Fruit fly (Drosophila melanogaster) whole organism, embryonic: ENCODE results near the gene CG42591.

Experiments used
- Atf-2 ChIP-seq: fragments of 200-800 bp; sonication (Bioruptor generic); optimal IDR thresholded peaks from 2 replicates; lab custom pipeline; 2016; ENCODE audit warnings: missing biosample characterization, missing genetic modification characterization
- Blimp-1 ChIP-seq: fragments of 200-800 bp; sonication (Bioruptor generic); optimal IDR thresholded peaks from 3 replicates; lab custom pipeline; 2018; ENCODE audit warnings: missing biosample characterization, missing genetic modification characterization, mild to moderate bottlenecking, moderate library complexity, missing genetic modification reagents
- CG12769 ChIP-seq: fragments of 200-800 bp; sonication (Bioruptor generic); optimal IDR thresholded peaks from 2 replicates; lab custom pipeline; 2019; ENCODE audit warnings: missing biosample characterization, mild to moderate bottlenecking, missing genetic modification characterization, moderate library complexity
- CG13287 ChIP-seq: fragments of 200-800 bp; sonication (Bioruptor generic); IDR thresholded peaks from 2 replicates; pipeline ENCODE4 v1.3.6; 2022; ENCODE audit warnings: missing biosample characterization, missing genetic modification characterization; ENCODE audit not compliant: partially characterized antibody
- CG14860 ChIP-seq: fragments of 200-800 bp; sonication (Bioruptor generic); IDR thresholded peaks from 3 replicates; pipeline ENCODE4 v1.3.6; 2022; ENCODE audit warnings: missing biosample characterization, missing genetic modification characterization; ENCODE audit not compliant: partially characterized antibody
- CG14965 ChIP-seq: fragments of 200-800 bp; sonication (Bioruptor generic); optimal IDR thresholded peaks from 2 replicates; lab custom pipeline; 2016; ENCODE audit warnings: missing biosample characterization, missing genetic modification characterization, borderline replicate concordance
- CG16779 ChIP-seq: fragments of 200-800 bp; sonication (Bioruptor generic); IDR thresholded peaks from 2 replicates; pipeline ENCODE4 v1.3.6; 2022; ENCODE audit warnings: missing biosample characterization, missing genetic modification characterization
- CG17359 ChIP-seq: fragments of 200-800 bp; sonication (Bioruptor generic); optimal IDR thresholded peaks from 3 replicates; lab custom pipeline; 2018; ENCODE audit warnings: missing biosample characterization, mild to moderate bottlenecking, missing genetic modification characterization, moderate library complexity
- CG3065 ChIP-seq: fragments of 200-800 bp; sonication (Bioruptor generic); optimal IDR thresholded peaks from 2 replicates; lab custom pipeline; 2016; ENCODE audit warnings: missing biosample characterization, missing genetic modification characterization
- CG3163 ChIP-seq: fragments of 200-800 bp; sonication (Bioruptor generic); optimal IDR thresholded peaks from 3 replicates; lab custom pipeline; 2016; ENCODE audit warnings: missing biosample characterization, missing genetic modification characterization
- CG3281 ChIP-seq: fragments of 200-800 bp; sonication (Bioruptor generic); optimal IDR thresholded peaks from 3 replicates; lab custom pipeline; 2017; ENCODE audit warnings: missing biosample characterization, mild to moderate bottlenecking, missing genetic modification characterization
- CG4404 ChIP-seq: fragments of 200-800 bp; sonication (Bioruptor generic); IDR thresholded peaks from 2 replicates; pipeline ENCODE4 v1.3.6; 2022; ENCODE audit warnings: missing biosample characterization, missing genetic modification characterization
- CG4617 ChIP-seq: fragments of 200-800 bp; sonication (Bioruptor generic); optimal IDR thresholded peaks from 3 replicates; lab custom pipeline; 2016; ENCODE audit warnings: missing biosample characterization, missing genetic modification characterization, borderline replicate concordance
- CG6791 ChIP-seq: fragments of 200-800 bp; sonication (Bioruptor generic); IDR thresholded peaks from 3 replicates; pipeline ENCODE4 v1.3.6; 2022; ENCODE audit warnings: missing biosample characterization, missing genetic modification characterization; ENCODE audit not compliant: partially characterized antibody
- CG7556 ChIP-seq: fragments of 200-800 bp; sonication (Bioruptor generic); optimal IDR thresholded peaks from 2 replicates; lab custom pipeline; 2017; ENCODE audit warnings: missing biosample characterization, mild to moderate bottlenecking, missing genetic modification characterization
- CG9817 ChIP-seq: fragments of 200-800 bp; sonication (Bioruptor generic); optimal IDR thresholded peaks from 2 replicates; lab custom pipeline; 2018; ENCODE audit warnings: missing biosample characterization, mild to moderate bottlenecking, missing genetic modification characterization, moderate library complexity
- Chrac-16 ChIP-seq: fragments of 200-800 bp; sonication (Bioruptor generic); optimal IDR thresholded peaks from 3 replicates; lab custom pipeline; 2016; ENCODE audit warnings: missing biosample characterization, missing genetic modification characterization
- CkIIα-i1 ChIP-seq: fragments of 200-800 bp; sonication (Bioruptor generic); IDR thresholded peaks from 2 replicates; pipeline ENCODE4 v1.3.6; 2022; ENCODE audit warnings: missing biosample characterization, missing genetic modification characterization
- D19B ChIP-seq: fragments of 200-800 bp; sonication (Bioruptor generic); optimal IDR thresholded peaks from 2 replicates; lab custom pipeline; 2017; ENCODE audit warnings: missing biosample characterization, mild to moderate bottlenecking, missing genetic modification characterization
- Dek ChIP-seq: fragments of 200-800 bp; sonication (Bioruptor generic); optimal IDR thresholded peaks from 3 replicates; lab custom pipeline; 2019; ENCODE audit warnings: missing biosample characterization, mild to moderate bottlenecking, missing genetic modification characterization, moderate library complexity
- E2f2 ChIP-seq: fragments of 200-800 bp; sonication (Bioruptor generic); IDR thresholded peaks from 2 replicates; pipeline ENCODE4 v1.3.6; 2022; ENCODE audit warnings: missing biosample characterization, missing genetic modification characterization
- HHEX ChIP-seq: fragments of 200-800 bp; sonication (Bioruptor generic); optimal IDR thresholded peaks from 3 replicates; lab custom pipeline; 2017; ENCODE audit warnings: missing biosample characterization, mild to moderate bottlenecking, missing genetic modification characterization, missing genetic modification reagents
- Hr39 ChIP-seq: fragments of >200 bp; optimal IDR thresholded peaks from 2 replicates; lab custom pipeline; 2017
- Oli ChIP-seq: fragments of 200-800 bp; sonication (Bioruptor generic); optimal IDR thresholded peaks from 2 replicates; lab custom pipeline; 2018; ENCODE audit warnings: missing biosample characterization, mild to moderate bottlenecking, missing genetic modification characterization, moderate library complexity
- Ssrp ChIP-seq: fragments of 200-800 bp; sonication (Bioruptor generic); optimal IDR thresholded peaks from 2 replicates; lab custom pipeline; 2018; ENCODE audit warnings: missing biosample characterization, mild to moderate bottlenecking, missing genetic modification characterization, moderate library complexity
- Taf1 ChIP-seq: fragments of 200-800 bp; sonication (Bioruptor generic); IDR thresholded peaks from 2 replicates; pipeline ENCODE4 v1.3.6; 2022; ENCODE audit warnings: missing biosample characterization, missing genetic modification characterization
- abd-A ChIP-seq: fragments of 200-800 bp; sonication (Bioruptor generic); optimal IDR thresholded peaks from 3 replicates; lab custom pipeline; 2019; ENCODE audit warnings: missing biosample characterization, mild to moderate bottlenecking, missing genetic modification characterization, moderate library complexity
- bigmax ChIP-seq: fragments of 200-800 bp; sonication (Bioruptor generic); optimal IDR thresholded peaks from 2 replicates; lab custom pipeline; 2018; ENCODE audit warnings: missing biosample characterization, mild to moderate bottlenecking, missing genetic modification characterization
- ci ChIP-seq: fragments of 200-800 bp; sonication (Bioruptor generic); IDR thresholded peaks from 3 replicates; pipeline ENCODE4 v1.3.6; 2022; ENCODE audit warnings: missing biosample characterization, missing genetic modification characterization
- esg ChIP-seq: fragments of 200-800 bp; sonication (Bioruptor generic); conservative IDR thresholded peaks from 2 replicates; pipeline ENCODE4 v1.3.6; 2022; ENCODE audit warnings: missing biosample characterization, missing genetic modification characterization
- fd3F ChIP-seq: fragments of 200-800 bp; sonication (Bioruptor generic); optimal IDR thresholded peaks from 2 replicates; lab custom pipeline; 2018; ENCODE audit warnings: missing biosample characterization, mild to moderate bottlenecking, missing genetic modification characterization, moderate library complexity
- ham ChIP-seq: fragments of 200-800 bp; sonication (Bioruptor generic); IDR thresholded peaks from 2 replicates; pipeline ENCODE4 v1.3.6; 2022; ENCODE audit warnings: missing biosample characterization, missing genetic modification characterization
- jigr1 ChIP-seq: fragments of 200-800 bp; sonication (Bioruptor generic); IDR thresholded peaks from 3 replicates; pipeline ENCODE4 v1.3.6; 2022; ENCODE audit warnings: missing biosample characterization, missing genetic modification characterization
- lab ChIP-seq: fragments of 200-800 bp; sonication (Bioruptor generic); optimal IDR thresholded peaks from 3 replicates; lab custom pipeline; 2017; ENCODE audit warnings: missing biosample characterization, missing genetic modification characterization, mild to moderate bottlenecking, moderate library complexity, missing genetic modification reagents
- mam ChIP-seq: fragments of 200-800 bp; sonication (Bioruptor generic); optimal IDR thresholded peaks from 3 replicates; lab custom pipeline; 2016; ENCODE audit warnings: missing biosample characterization, missing genetic modification characterization
- pan ChIP-seq, 4 experiments: fragments of >200 bp in 3 of 4; fragments of 200-800 bp in 1 of 4; sonication (Bioruptor generic) in 1 of 4; optimal IDR thresholded peaks in 3 of 4; IDR thresholded peaks in 1 of 4; 2 replicates each; pipeline versions ENCODE4 v1.3.6 to Lab custom; 2017 to 2022; ENCODE audit warnings: missing biosample characterization in 2 of 4, missing genetic modification characterization in 2 of 4, mixed read lengths in 1 of 4
- pita ChIP-seq: fragments of 200-800 bp; sonication (Bioruptor generic); optimal IDR thresholded peaks from 2 replicates; lab custom pipeline; 2017; ENCODE audit warnings: missing biosample characterization, mild to moderate bottlenecking, missing genetic modification characterization
- sens-2 ChIP-seq: fragments of 200-800 bp; sonication (Bioruptor generic); IDR thresholded peaks from 2 replicates; pipeline ENCODE4 v1.3.6; 2022; ENCODE audit warnings: missing biosample characterization, missing genetic modification characterization
- slbo ChIP-seq: fragments of 200-800 bp; sonication (Bioruptor generic); IDR thresholded peaks from 2 replicates; pipeline ENCODE4 v1.3.6; 2022; ENCODE audit warnings: missing biosample characterization, missing genetic modification characterization
- trem ChIP-seq: fragments of 200-800 bp; optimal IDR thresholded peaks from 3 replicates; lab custom pipeline; 2019; ENCODE audit warnings: missing biosample characterization, mild to moderate bottlenecking, missing genetic modification characterization, moderate library complexity
- unc-4 ChIP-seq: fragments of 200-800 bp; sonication (Bioruptor generic); IDR thresholded peaks from 2 replicates; pipeline ENCODE4 v1.3.6; 2022; ENCODE audit warnings: missing biosample characterization, missing genetic modification characterization; ENCODE audit not compliant: partially characterized antibody
- zen2 ChIP-seq: fragments of 200-800 bp; sonication (Bioruptor generic); IDR thresholded peaks from 3 replicates; pipeline ENCODE4 v1.3.6; 2022; ENCODE audit warnings: missing biosample characterization, missing genetic modification characterization; ENCODE audit not compliant: partially characterized antibody
- zfh1 ChIP-seq: fragments of 200-800 bp; sonication (Bioruptor generic); IDR thresholded peaks from 3 replicates; pipeline ENCODE4 v1.3.6; 2022; ENCODE audit warnings: missing biosample characterization, missing genetic modification characterization

The CG42591 gene

DNA sequence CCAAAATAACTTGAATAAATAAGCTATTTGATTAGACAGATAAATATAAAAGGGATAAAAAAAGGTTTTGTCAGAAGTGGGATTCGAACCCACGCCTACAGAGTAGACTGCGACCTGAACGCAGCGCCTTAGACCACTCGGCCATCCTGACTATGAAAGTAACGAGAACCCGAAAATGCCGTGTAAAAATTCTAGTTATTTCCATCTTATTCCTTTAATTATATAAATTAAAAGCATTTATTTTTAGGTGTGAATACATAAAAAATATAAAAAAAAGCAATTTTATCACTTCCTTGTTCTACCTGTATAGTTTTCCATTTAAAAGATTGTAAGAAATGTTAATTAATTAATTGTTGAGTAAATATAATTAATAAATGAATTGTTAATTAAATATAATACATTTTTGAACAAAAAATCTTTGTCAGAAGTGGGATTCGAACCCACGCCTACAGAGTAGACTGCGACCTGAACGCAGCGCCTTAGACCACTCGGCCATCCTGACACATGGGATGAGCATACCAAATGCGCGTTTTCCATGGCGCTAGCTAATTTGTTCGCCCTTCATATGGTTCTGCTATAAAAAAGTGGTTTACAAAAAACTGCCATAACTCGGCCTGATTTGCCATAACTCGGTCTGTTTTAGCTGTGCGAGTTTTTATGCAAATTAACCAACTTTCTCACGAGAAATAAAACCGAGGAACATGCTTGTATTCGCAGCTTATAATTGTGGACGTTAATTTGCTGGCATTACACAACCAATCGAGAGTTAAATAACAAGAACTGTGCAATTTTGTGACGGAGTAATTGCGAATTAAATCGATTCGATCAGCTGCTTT is 4.0 kb downstream of the CG42591 start (continued):
- TF ChIP-seq jigr1 (GFP tag; lab: Robert Waterston, UW) (no peak), ci (GFP tag; lab: Robert Waterston, UW) (no peak), CG14965 (GFP tag; lab: Kevin White, UChicago) (no peak), lab (GFP tag; lab: Kevin White, UChicago) (no peak), ham (GFP tag; lab: Robert Waterston, UW) (no peak), E2f2 (GFP tag; lab: Robert Waterston, UW) (no peak), HHEX (GFP tag; lab: Kevin White, UChicago) (no peak), CG14860 (GFP tag; lab: Robert Waterston, UW) (peak; percentile 89), CG3163 (GFP tag; lab: Kevin White, UChicago) (no peak)
- TF ChIP-seq, all 482 proteins: peak for 84

DNA sequence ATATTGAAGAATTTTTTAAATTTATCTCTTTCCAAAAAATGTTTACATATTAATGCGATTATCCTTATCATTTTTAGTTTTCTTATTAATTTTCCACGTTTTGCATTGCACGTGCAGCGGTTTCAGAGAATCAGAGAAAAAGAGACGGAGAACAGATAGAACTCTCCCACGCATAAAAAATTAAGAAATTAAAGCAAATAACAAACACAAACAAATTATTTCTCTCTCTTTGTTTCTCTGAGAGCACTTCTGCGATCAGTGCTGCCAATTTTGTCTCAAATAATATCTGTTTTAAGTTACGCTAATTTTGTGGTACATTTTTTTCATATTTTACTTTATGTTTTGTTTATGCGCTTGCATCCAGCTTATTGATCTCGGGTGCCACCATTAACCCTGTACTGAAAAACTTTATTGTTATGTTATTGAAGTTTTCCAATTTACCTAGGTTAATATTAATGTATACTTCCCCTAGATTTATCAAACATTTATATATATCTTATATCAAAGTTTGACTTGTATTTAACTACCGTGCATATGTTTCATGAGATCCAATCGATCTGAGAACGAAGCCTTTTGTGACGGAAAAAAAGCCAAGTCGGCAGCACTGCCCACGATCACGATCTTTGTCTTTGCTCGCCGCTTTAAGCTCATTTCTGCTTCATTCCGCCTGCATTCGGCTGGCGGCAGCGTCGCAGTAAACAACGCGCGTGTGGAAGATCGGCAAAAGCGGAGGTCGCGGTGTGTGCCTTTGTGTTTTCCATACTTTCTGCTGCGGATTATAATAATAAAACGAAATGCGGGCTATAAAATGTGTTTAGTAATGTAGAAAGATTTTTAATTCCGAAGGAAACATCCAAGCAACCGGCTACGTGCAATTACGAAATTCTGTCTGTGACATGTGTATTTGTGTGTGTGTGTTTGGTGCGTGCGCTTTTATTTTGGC is 6.3 kb downstream of the CG42591 start, which contains the start of gene Sarm:
Sarm (plus strand) TSS at position 661 of the 943 bp plus-strand sequence.
- TF ChIP-seq trem (tag; lab: Kevin White, UChicago) (no peak), Atf-2 (no peak), CG7556 (GFP tag; lab: Kevin White, UChicago) (peak; percentile 73), CG12769 (peak; percentile 54), Chrac-16 (GFP tag; lab: Kevin White, UChicago) (peak; percentile 3), pita (no peak), pan (optimal IDR thresholded peaks at IDR 0.05; lab: Kevin White, UChicago) (no peak), pan (GFP tag; optimal IDR thresholded peaks at IDR 0.05 in 1 of 2, IDR thresholded peaks at IDR 0.05 in 1 of 2) (peak in 1 of 2 experiments; percentile 23), slbo (GFP tag; lab: Robert Waterston, UW) (0 out of 2 replicates have a peak, but pooled peaks have one; percentile 4), CG6791 (GFP tag; lab: Robert Waterston, UW) (no peak), CG9817 (tag; lab: Kevin White, UChicago) (peak; percentile 27), abd-A (tag; lab: Kevin White, UChicago) (peak; percentile 13), Taf1 (GFP tag; lab: Robert Waterston, UW) (0 out of 2 replicates have a peak, but pooled peaks have one; percentile 9), fd3F (GFP tag; lab: Kevin White, UChicago) (no peak), esg (GFP tag; lab: Robert Waterston, UW) (no peak), zfh1 (GFP tag; lab: Robert Waterston, UW) (no peak), CG3065 (GFP tag; lab: Kevin White, UChicago) (no peak), Hr39 (lab: Kevin White, UChicago) (no peak), CkIIα-i1 (GFP tag; lab: Robert Waterston, UW) (no peak), E2f2 (GFP tag; lab: Robert Waterston, UW) (peak; percentile 33; the same call in 1 of the 2 replicates), mam (GFP tag; lab: Kevin White, UChicago) (no peak), CG17359 (tag; lab: Kevin White, UChicago) (no peak), CG4404 (GFP tag; lab: Robert Waterston, UW) (no peak), bigmax (GFP tag; lab: Kevin White, UChicago) (no peak), CG16779 (GFP tag; lab: Robert Waterston, UW) (no peak), CG4617 (GFP tag; lab: Kevin White, UChicago) (no peak), CG13287 (no peak; the same call in 1 of the 2 replicates), sens-2 (GFP tag; lab: Robert Waterston, UW) (no peak), zen2 (GFP tag; lab: Robert Waterston, UW) (no peak), D19B (GFP tag; lab: Kevin White, UChicago) (peak; percentile 9), Oli (peak; percentile 70), Dek (peak; percentile 56), Ssrp (peak; percentile 30), unc-4 (GFP tag; lab: Robert Waterston, UW) (no peak), CG3281 (GFP tag; lab: Kevin White, UChicago) (peak; percentile 61), Blimp-1 (GFP tag; lab: Kevin White, UChicago) (peak; percentile 18)
